Fruit fly (Drosophila melanogaster): ENCODE results near the gene Rpt3.

Gene Rpt3

DNA sequence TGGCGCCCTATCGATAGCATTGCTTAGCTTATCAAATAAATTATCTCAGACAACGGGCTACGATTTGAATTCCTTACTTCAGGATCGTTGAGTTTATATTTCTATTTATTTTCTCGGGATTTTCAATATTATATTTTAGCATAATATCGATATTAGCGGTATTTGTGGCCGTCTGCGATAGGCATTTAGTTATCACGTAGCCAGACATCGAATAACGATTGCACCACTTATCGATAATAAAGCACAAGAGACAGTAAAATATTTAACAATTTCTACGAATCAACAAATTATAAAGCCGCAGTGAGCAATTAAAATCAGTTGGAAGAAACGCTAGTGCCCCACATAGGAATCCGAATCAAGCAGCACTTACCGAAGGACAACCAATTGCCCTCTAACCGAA is 34.7 kb upstream of the Rpt3 start, which contains the start of gene CG2076 (continued):
- peak; percentile 94 for TF ChIP-seq CG7963 (GFP tag; IDR thresholded peaks at IDR 0.05; ENCODE audit: partially characterized antibody)
- TF ChIP-seq cg (GFP tag; optimal IDR thresholded peaks at IDR 0.05): no peak
- TF ChIP-seq Deaf1 (tag; optimal IDR thresholded peaks at IDR 0.05): no peak
- no peak for TF ChIP-seq nerfin-1 (tag; optimal IDR thresholded peaks at IDR 0.05)
- TF ChIP-seq YL-1 (GFP tag; optimal IDR thresholded peaks at IDR 0.05): no peak
- no peak for TF ChIP-seq CG12236 (GFP tag; optimal IDR thresholded peaks at IDR 0.05)
- peak; percentile 84 for TF ChIP-seq inv (GFP tag; IDR thresholded peaks at IDR 0.05; ENCODE audit: partially characterized antibody)
- TF ChIP-seq CG3838 (GFP tag; optimal IDR thresholded peaks at IDR 0.05): no peak
- TF ChIP-seq Dp (GFP tag; optimal IDR thresholded peaks at IDR 0.05): peak; percentile 77
- TF ChIP-seq zen2 (GFP tag; IDR thresholded peaks at IDR 0.05; ENCODE audit: partially characterized antibody): peak; percentile 87; the same call in 2 of the 3 replicates
- TF ChIP-seq CG2199 (GFP tag; IDR thresholded peaks at IDR 0.05): no peak
- TF ChIP-seq CG3995 (GFP tag; optimal IDR thresholded peaks at IDR 0.05): peak; percentile 30
- TF ChIP-seq ato (GFP tag; IDR thresholded peaks at IDR 0.05; ENCODE audit: partially characterized antibody): peak; percentile 83
- no peak for TF ChIP-seq CG1024 (GFP tag; IDR thresholded peaks at IDR 0.05)
- no peak for TF ChIP-seq Eip74EF (GFP tag; optimal IDR thresholded peaks at IDR 0.05)
- no peak for TF ChIP-seq CG9797 (GFP tag; optimal IDR thresholded peaks at IDR 0.05)
- TF ChIP-seq CG17802 (tag; optimal IDR thresholded peaks at IDR 0.05): no peak
- no peak for TF ChIP-seq CG4854 (GFP tag; optimal IDR thresholded peaks at IDR 0.05)
- TF ChIP-seq Xbp1 (GFP tag; optimal IDR thresholded peaks at IDR 0.05): no peak
- no peak for TF ChIP-seq CG8765 (GFP tag; IDR thresholded peaks at IDR 0.05)
- TF ChIP-seq dm (GFP tag; optimal IDR thresholded peaks at IDR 0.05): no peak
- TF ChIP-seq tna (GFP tag; IDR thresholded peaks at IDR 0.05; ENCODE audit: partially characterized antibody): peak; percentile 95
- TF ChIP-seq CG12391 (tag; optimal IDR thresholded peaks at IDR 0.05): peak; percentile 4
- TF ChIP-seq CG2129 (GFP tag; IDR thresholded peaks at IDR 0.05; ENCODE audit: partially characterized antibody): peak; percentile 23; the same call in 1 of the 2 replicates
- TF ChIP-seq amos (GFP tag; IDR thresholded peaks at IDR 0.05; ENCODE audit: partially characterized antibody): peak; percentile 84
- TF ChIP-seq Dref (GFP tag; IDR thresholded peaks at IDR 0.05): peak; percentile 87
- no peak for TF ChIP-seq gce (GFP tag; IDR thresholded peaks at IDR 0.05)
- no peak for TF ChIP-seq Antp (GFP tag; optimal IDR thresholded peaks at IDR 0.05)
- TF ChIP-seq CG6813 (GFP tag; optimal IDR thresholded peaks at IDR 0.05): no peak
- TF ChIP-seq Med (GFP tag): peak; percentile 24
- TF ChIP-seq stwl (tag; optimal IDR thresholded peaks at IDR 0.05): peak; percentile 65
- TF ChIP-seq Ravus (GFP tag; IDR thresholded peaks at IDR 0.05): no peak

DNA sequence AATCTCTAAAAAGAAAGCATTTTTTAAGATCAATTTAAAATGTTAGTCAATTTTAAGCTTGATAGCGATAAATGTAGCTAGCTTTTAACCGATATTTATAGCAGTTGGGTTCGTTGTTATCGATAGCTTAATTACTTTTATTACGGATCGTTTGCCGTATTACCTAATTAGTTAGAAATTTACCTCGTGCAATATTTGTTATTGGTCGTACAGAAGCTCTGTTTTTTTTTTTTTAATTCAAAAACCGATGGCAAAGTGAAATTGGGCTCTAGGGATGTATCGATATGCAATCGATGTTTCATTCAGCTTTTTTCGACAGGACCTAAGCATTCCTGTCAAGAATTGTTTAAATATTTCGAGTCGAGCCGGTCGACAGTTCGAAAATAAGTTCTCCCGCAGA is 32.7 kb upstream of the Rpt3 start, which contains the start of gene CG2061:
Gene CG2061, plus strand, starts transcription at position 292 of the 400 bp plus-strand sequence.
- TF ChIP-seq ato (GFP tag; IDR thresholded peaks at IDR 0.05; ENCODE audit: partially characterized antibody) (peak; percentile 46; the same call in 1 of the 2 replicates), CG2129 (GFP tag; IDR thresholded peaks at IDR 0.05; ENCODE audit: partially characterized antibody) (peak; percentile 36; the same call in 1 of the 2 replicates), tll (GFP tag; optimal IDR thresholded peaks at IDR 0.05) (no peak), Scr (GFP tag; IDR thresholded peaks at IDR 0.05; ENCODE audit: partially characterized antibody) (peak; percentile 80), CG9876 (GFP tag; optimal IDR thresholded peaks at IDR 0.05) (no peak), CG11093 (GFP tag; IDR thresholded peaks at IDR 0.05) (no peak), amos (GFP tag; IDR thresholded peaks at IDR 0.05; ENCODE audit: partially characterized antibody) (peak; percentile 63; the same call in 1 of the 2 replicates), hb (GFP tag; IDR thresholded peaks at IDR 0.05; ENCODE audit: partially characterized antibody) (peak; percentile 65), ro (GFP tag; IDR thresholded peaks at IDR 0.05) (no peak), BEAF-32 (GFP tag; optimal IDR thresholded peaks at IDR 0.05) (peak; percentile 68), CG11456 (GFP tag; IDR thresholded peaks at IDR 0.05) (no peak), CG34224 (GFP tag; IDR thresholded peaks at IDR 0.05; ENCODE audit: partially characterized antibody) (peak; percentile 74), Blimp-1 (GFP tag; optimal IDR thresholded peaks at IDR 0.05) (no peak), Dref (GFP tag; IDR thresholded peaks at IDR 0.05) (peak; percentile 56), HLH4C (GFP tag; IDR thresholded peaks at IDR 0.05; ENCODE audit: partially characterized antibody) (peak; percentile 87), lola (GFP tag; optimal IDR thresholded peaks at IDR 0.05) (no peak), ac (GFP tag; optimal IDR thresholded peaks at IDR 0.05) (no peak), peb (GFP tag; IDR thresholded peaks at IDR 0.05) (no peak), E2f2 (GFP tag; IDR thresholded peaks at IDR 0.05) (peak; percentile 57), pzg (GFP tag; optimal IDR thresholded peaks at IDR 0.05) (peak; percentile 18)
